Worm (Caenorhabditis elegans) whole organism, L1 larva: ENCODE measurements around the gene rips-1.

ENCODE experiments used
- aha-1 ChIP-seq: fragments of 150-350 bp; optimal IDR thresholded peaks from 2 replicates; lab custom pipeline; 2014; ENCODE audit warnings: missing biosample characterization, missing genetic modification characterization
- ama-1 ChIP-seq: fragments of 150-350 bp; optimal IDR thresholded peaks from 2 replicates; lab custom pipeline; 2014
- dpl-1 ChIP-seq, 3 experiments: fragments of 150-350 bp in 2 of 3; sonication (generic microtip) in 1 of 3; optimal IDR thresholded peaks; 2 replicates each; lab custom pipeline; 2014 to 2017; ENCODE audit warnings: missing biosample characterization in 3 of 3, missing genetic modification characterization in 3 of 3, missing genetic modification reagents in 3 of 3
- dsc-1 ChIP-seq: sonication (generic microtip); optimal IDR thresholded peaks from 2 replicates; lab custom pipeline; 2016; ENCODE audit warnings: mild to moderate bottlenecking, missing genetic modification characterization, missing compliant biosample characterization
- egl-13 ChIP-seq: sonication (generic microtip); optimal IDR thresholded peaks from 2 replicates; lab custom pipeline; 2016; ENCODE audit warnings: missing genotype, missing genetic modification reagents, missing genetic modification characterization, missing compliant biosample characterization
- grh-1 ChIP-seq: fragments of 200-800 bp; sonication (Bioruptor generic); IDR thresholded peaks from 2 replicates; pipeline ENCODE4 v1.3.6; 2022; ENCODE audit warnings: missing genetic modification reagents, missing genetic modification characterization, missing compliant biosample characterization
- hlh-4 ChIP-seq: sonication (generic microtip); optimal IDR thresholded peaks from 2 replicates; lab custom pipeline; 2016; ENCODE audit warnings: mild to moderate bottlenecking, missing genetic modification characterization, missing compliant biosample characterization
- mep-1 ChIP-seq: fragments of 150-350 bp; optimal IDR thresholded peaks from 2 replicates; lab custom pipeline; 2014; ENCODE audit warnings: missing biosample characterization, missing genetic modification characterization
- nhr-28 ChIP-seq: fragments of 150-350 bp; optimal IDR thresholded peaks from 2 replicates; lab custom pipeline; 2014; ENCODE audit warnings: missing biosample characterization, missing genetic modification characterization
- nhr-76 ChIP-seq: sonication (generic microtip); optimal IDR thresholded peaks from 2 replicates; lab custom pipeline; 2017; ENCODE audit warnings: missing biosample characterization, missing genetic modification characterization
- pqm-1 ChIP-seq: sonication (generic microtip); optimal IDR thresholded peaks from 3 replicates; lab custom pipeline; 2017; ENCODE audit warnings: missing biosample characterization, missing genetic modification characterization
- snpc-4 ChIP-seq: fragments of 150-350 bp; optimal IDR thresholded peaks from 2 replicates; lab custom pipeline; 2014; ENCODE audit warnings: missing biosample characterization, missing genetic modification characterization
- tbx-2 ChIP-seq: sonication (generic microtip); optimal IDR thresholded peaks from 2 replicates; lab custom pipeline; 2016; ENCODE audit warnings: missing genetic modification characterization, missing compliant biosample characterization
- xbp-1 ChIP-seq: sonication (generic microtip); optimal IDR thresholded peaks from 2 replicates; lab custom pipeline; 2016; ENCODE audit warnings: missing genetic modification characterization, missing compliant biosample characterization

DNA sequence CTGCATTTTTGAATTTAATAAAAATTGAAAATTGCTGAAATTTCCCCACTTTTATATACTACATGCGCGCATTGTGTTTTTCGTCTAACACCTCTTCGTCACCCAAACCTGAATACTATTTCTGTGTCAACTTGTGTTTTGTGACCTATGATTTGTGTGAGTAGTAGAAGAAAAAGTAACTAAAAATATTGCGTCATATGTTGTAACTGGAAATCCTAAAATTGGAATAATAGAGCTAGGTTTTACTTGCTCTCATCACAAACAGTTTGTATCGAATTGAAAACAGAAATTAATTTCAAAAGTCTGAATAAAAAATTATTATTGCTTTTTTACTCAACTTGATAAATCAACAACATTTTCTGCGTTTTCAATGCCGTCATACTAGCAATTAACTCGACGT is 33.7 kb downstream of the rips-1 start, which contains the start of gene R08F11.4:
- no peak for TF ChIP-seq egl-13 (tag; lab: Kevin White, UChicago)
- TF ChIP-seq grh-1 = no peak
- no peak for TF ChIP-seq mep-1
- no peak for TF ChIP-seq ama-1
- no peak for TF ChIP-seq snpc-4 (tag; lab: Kevin White, UChicago)
- TF ChIP-seq aha-1 = no peak
- no peak for TF ChIP-seq nhr-28
- TF ChIP-seq pqm-1 (tag; lab: Kevin White, UChicago) = no peak
- no peak for TF ChIP-seq dsc-1 (tag; lab: Kevin White, UChicago)
- TF ChIP-seq tbx-2 (tag; lab: Kevin White, UChicago) = no peak
- no peak for TF ChIP-seq dpl-1 (GFP tag; optimal IDR thresholded peaks at IDR 0.05; lab: Kevin White, UChicago)
- no peak for TF ChIP-seq nhr-76 (tag; lab: Kevin White, UChicago)
- TF ChIP-seq hlh-4 (tag; lab: Kevin White, UChicago) = no peak
- TF ChIP-seq xbp-1 (tag; lab: Kevin White, UChicago) = no peak
